Worm (Caenorhabditis elegans): ENCODE measurements around the gene srh-24.

srh-24 gene

DNA sequence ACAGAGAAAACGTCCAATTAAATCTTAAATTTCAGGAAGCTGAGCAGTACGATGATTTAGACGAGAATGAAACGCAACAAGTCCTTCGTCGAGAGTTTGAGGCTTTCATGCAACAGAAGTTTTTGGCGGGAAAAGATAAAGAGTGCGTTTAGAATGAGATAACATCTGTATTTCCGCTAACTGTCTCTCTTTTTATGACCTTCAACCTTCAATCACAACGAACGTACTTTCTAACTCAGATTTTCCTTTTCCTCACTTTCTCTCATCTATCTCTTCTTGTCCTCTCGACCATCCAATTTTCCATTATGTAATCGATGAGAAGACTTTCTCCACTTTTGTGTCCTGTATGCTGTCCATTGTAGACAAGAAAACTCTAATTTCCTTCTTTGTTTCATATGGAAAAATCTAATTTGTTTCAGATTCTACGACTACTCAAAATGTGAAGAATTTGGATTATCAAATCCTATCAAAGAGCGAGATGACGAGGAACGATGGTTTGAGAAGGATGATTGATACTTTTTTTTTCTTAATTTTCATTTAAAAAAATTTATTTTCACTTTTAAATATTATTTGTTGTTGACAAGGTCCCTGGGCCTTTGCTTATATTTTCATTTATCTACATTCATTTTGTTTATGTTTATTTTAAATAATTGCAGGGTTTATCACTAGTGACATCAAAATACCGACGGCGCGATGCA is 2.6 kb upstream of the srh-24 start, which contains the start of gene sao-1:
TSS of gene sao-1 (plus strand) at position 648 of the 698 bp plus-strand sequence.
- TF ChIP-seq him-1 (tag; optimal IDR thresholded peaks at IDR 0.05) = no peak
- no peak for TF ChIP-seq W03F9.2 (tag; optimal IDR thresholded peaks at IDR 0.05)
- no peak for TF ChIP-seq dao-5 (tag; optimal IDR thresholded peaks at IDR 0.05)

DNA sequence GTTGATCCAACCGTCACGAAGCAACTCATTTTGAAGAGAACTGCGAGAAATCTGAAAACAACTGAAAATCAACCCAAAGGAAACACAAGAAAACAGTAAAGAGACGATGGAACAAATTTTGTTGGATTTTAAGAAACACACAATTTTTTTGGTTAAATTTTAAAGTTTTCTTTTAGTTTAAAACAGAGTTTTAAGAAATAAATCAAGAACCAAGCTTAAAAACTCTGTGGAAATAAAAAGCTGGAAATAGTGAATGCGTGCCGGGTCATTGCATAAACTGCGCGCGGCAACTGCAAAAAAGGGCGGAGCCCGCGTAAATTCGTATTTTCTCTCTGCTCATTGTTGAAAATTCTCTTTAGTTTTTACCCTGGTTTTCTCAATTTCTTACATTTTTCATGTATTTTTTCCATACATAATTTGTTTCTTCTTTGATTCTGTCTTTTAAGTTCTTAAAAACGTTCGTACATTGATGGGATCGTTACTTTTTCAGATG is 1.2 kb upstream of the srh-24 start, which contains the start of the genes algn-13 and R10D12.13:
TSS of gene algn-13 (minus strand) at position 51 of the 493 bp plus-strand sequence.
TSS of gene R10D12.13 (plus strand) at position 491 of the 493 bp plus-strand sequence.
- TF ChIP-seq dao-5 (tag; optimal IDR thresholded peaks at IDR 0.05) (no peak), him-1 (tag; optimal IDR thresholded peaks at IDR 0.05) (no peak), W03F9.2 (tag; optimal IDR thresholded peaks at IDR 0.05) (peak; percentile 78)

DNA sequence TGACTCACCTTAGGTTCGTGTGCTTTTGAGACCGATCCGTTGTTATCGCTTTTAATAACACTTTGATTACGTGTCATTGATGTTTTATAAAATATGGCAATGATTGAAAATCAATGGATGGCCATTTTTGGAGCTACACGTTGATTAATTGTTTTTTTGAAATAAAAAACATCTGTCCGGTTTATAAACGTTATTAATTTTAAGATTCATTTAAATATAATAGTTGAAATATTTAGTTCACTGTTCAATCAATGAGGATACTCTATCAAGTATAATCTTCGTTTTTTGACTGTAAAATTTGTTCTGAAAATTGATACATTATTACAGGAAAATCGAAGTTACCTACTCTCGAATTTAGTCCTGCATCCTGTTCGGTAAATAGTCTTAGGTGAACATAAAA is 2.6 kb downstream of the srh-24 start, which contains the start of gene R10D12.10:
TSS of gene R10D12.10 (minus strand) at position 101 of the 400 bp plus-strand sequence.
- TF ChIP-seq him-1 (tag; optimal IDR thresholded peaks at IDR 0.05) = no peak
- no peak for TF ChIP-seq dao-5 (tag; optimal IDR thresholded peaks at IDR 0.05)
- no peak for TF ChIP-seq W03F9.2 (tag; optimal IDR thresholded peaks at IDR 0.05)

DNA sequence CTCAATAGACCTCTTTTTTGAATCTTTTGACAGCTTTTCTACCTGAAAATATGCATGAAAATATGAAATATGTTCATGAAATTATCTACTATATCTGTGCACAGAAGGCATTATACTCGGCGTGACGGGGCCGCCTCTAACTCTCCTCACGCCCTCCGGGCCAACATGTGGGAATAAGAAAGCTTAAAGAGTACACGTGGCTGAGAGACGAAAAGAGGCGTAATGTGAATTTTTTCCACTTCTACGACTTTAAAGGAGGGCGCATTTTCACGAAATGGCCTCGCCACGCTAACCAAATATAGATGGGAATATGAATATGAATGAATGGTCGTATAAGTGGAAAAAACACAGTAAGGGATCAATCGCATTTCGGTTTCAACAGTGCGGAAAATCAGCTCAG is 3.1 kb downstream of the srh-24 start:
- TF ChIP-seq W03F9.2 (tag; optimal IDR thresholded peaks at IDR 0.05) (no peak), him-1 (tag; optimal IDR thresholded peaks at IDR 0.05) (no peak), dao-5 (tag; optimal IDR thresholded peaks at IDR 0.05) (no peak)

DNA sequence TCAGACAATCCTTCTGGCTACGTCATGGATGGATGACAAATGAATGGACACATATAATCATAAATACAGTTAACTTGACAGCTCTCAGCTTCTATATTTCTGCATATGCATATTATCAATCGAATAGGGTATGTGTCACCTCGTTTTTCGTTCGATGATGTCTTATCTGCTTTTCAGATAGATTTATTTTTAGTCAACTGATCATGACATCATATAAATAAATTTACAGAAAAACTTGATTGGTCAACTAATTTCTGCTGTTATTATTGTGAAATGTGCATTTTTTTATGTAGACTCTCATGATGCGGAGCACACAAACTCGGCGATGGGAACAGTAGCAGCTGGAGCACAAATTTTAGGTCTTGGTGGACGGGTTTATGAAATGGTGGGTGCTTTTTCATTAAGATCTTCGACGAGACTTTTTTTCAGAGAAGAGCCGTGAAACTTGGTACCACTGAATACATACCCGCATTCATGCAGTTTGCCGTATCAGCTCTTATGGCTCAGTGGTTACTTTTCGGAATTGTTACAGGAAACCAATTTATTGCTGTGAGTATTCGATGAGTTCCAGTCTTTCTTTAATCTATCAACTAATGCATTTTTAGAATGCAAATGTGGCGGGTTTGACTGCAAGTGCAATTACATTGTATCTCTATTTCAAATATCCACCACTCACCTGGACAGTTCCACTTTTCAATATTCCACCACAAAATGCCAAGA is 5.3 kb downstream of the srh-24 start:
- no peak for TF ChIP-seq dao-5 (tag; optimal IDR thresholded peaks at IDR 0.05)
- no peak for TF ChIP-seq him-1 (tag; optimal IDR thresholded peaks at IDR 0.05)
- no peak for TF ChIP-seq W03F9.2 (tag; optimal IDR thresholded peaks at IDR 0.05)

DNA sequence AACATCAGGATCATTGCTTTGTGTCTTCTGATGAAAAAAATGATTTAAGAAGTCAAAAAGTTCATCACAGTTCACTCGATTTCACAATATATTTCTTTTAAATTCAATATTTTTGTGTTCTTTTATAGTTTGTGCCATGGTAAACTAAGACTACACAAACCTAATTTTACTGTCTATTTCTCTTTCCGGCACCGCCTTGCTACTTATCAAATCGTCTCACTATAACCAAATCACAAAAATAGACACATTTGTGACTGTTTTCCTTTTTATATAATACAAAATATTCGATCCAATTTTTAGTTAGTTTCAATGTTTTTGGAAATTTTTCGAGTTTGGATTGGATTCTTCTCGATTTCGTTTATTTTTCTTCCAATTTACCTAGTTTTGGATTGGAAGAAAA is 6.8 kb downstream of the srh-24 start, which contains the start of gene swt-6:
TSS of gene swt-6 (plus strand) at position 301 of the 400 bp plus-strand sequence.
- TF ChIP-seq him-1 (tag; optimal IDR thresholded peaks at IDR 0.05) (no peak), dao-5 (tag; optimal IDR thresholded peaks at IDR 0.05) (no peak), W03F9.2 (tag; optimal IDR thresholded peaks at IDR 0.05) (no peak)

DNA sequence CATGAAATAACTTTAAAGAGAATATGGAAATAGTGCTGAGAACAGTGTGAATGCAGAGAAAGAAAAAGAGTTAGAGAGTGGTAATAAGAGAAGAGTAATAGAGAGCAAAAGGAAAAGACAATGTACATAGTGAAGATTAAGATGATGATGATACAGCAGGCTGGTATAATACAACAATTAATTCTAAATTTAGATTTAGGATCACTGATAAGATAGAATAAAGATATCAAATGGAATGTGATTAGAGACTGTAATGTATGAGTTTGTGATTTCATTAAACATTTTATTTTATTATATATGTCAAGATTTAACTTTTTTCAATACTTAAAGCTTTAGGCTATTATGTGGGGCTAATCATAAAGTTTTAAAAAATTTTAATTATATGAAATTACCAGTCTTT is 7.6 kb downstream of the srh-24 start, which contains the start of gene R10D12.8:
TSS of gene R10D12.8 (minus strand) at position 101 of the 400 bp plus-strand sequence.
- TF ChIP-seq W03F9.2 (tag; optimal IDR thresholded peaks at IDR 0.05) (no peak), dao-5 (tag; optimal IDR thresholded peaks at IDR 0.05) (no peak), him-1 (tag; optimal IDR thresholded peaks at IDR 0.05) (no peak)

DNA sequence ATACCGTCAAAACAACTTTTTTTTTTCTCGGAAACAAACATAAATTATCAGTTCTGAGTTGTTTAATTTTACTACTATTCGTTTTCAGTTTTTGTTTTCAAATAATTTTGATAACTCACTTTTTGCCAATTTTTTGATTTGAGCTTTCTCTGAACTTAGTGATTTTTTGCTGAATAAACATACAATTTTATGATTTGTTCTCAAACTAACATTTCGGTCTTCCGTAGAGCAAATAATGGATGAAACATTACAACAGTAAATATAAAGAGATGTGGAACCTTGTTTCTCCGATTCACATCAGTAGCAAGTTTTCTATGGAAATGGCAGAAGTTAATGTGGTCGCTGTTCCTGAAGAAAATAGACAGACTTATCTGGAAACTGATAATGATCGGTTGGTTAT is 11.1 kb downstream of the srh-24 start, which contains the start of gene R10D12.7:
TSS of gene R10D12.7 (plus strand) at position 301 of the 400 bp plus-strand sequence.
- TF ChIP-seq W03F9.2 (tag; optimal IDR thresholded peaks at IDR 0.05) (no peak), him-1 (tag; optimal IDR thresholded peaks at IDR 0.05) (no peak), dao-5 (tag; optimal IDR thresholded peaks at IDR 0.05) (no peak)

DNA sequence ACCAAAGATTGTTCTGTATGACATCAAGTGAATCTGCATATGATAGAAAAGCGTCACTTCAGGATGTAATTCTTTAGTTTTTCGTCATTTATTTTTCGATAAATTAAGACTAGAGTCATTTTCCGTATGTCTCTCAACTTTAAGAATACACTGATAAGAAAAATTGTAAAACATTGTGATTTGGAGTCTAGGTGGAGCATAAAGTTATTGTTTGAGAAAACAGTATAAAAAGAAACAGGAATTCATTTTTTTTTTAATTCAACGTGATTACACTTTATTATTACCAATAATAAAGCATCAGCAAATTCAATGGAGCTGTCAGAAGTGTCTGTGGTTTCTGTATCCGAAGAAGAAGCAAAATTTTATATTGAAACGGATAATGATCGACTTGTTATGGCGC is 11.8 kb downstream of the srh-24 start, which contains the start of gene R10D12.6:
TSS of gene R10D12.6 (plus strand) at position 301 of the 400 bp plus-strand sequence.
- TF ChIP-seq dao-5 (tag; optimal IDR thresholded peaks at IDR 0.05) (no peak), W03F9.2 (tag; optimal IDR thresholded peaks at IDR 0.05) (no peak), him-1 (tag; optimal IDR thresholded peaks at IDR 0.05) (no peak)

DNA sequence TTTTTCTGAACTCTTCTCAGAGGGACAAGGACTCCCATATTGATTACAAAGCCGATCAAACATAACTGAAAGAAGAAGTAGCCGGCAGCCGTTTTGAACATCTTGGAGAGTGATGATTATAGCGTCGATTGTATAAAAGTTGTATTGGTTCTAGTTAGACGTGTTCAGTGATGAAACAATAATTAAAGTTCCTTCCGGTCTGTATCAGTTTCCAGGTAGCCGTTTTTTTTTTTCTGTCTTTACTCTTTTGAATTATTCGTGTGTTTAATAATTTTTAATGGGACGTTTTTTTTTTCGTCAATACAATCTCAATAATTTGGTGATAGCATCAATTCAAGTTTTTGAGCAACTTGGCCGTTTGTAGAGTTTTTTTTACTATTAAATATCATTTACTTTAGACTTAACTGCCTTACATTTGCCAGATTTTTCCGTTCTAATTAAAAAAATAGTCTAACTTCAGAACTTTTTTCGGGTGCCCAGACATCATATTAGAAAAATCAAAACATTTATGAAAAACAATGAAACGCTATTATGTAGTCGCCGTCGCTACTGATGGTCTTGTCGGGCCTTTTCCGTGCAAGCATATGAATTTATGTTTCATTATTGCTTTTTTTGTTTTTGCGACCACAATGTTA is 14.3 kb downstream of the srh-24 start, which contains the start of the genes srx-10 and clec-226:
TSS of gene srx-10 (minus strand) at position 101 of the 635 bp plus-strand sequence.
TSS of gene clec-226 (plus strand) at position 585 of the 635 bp plus-strand sequence.
- TF ChIP-seq W03F9.2 (tag; optimal IDR thresholded peaks at IDR 0.05) (no peak), dao-5 (tag; optimal IDR thresholded peaks at IDR 0.05) (no peak), him-1 (tag; optimal IDR thresholded peaks at IDR 0.05) (no peak)

DNA sequence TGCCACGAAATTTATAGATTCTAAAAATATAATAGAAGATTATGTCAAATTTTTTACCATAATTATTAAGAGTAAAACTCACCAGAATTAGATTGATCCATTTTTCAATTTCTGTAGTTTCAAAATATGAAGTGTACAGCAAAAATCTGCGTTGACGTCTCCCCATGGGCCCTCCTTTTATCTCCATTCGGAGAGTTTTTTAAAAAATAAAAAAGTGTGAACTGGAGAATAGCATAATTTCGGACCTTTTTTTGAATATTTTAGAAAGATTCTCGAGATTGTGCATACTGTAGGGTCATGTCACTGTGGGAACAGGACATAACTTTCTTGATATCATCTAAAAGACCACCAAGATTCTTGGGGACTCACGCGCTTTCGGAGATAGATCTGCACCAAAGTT is 18.7 kb downstream of the srh-24 start, which contains the start of gene dpr-1:
TSS of gene dpr-1 (minus strand) at position 101 of the 400 bp plus-strand sequence.
- no peak for TF ChIP-seq dao-5 (tag; optimal IDR thresholded peaks at IDR 0.05)
- TF ChIP-seq W03F9.2 (tag; optimal IDR thresholded peaks at IDR 0.05) = no peak
- TF ChIP-seq him-1 (tag; optimal IDR thresholded peaks at IDR 0.05) = no peak

DNA sequence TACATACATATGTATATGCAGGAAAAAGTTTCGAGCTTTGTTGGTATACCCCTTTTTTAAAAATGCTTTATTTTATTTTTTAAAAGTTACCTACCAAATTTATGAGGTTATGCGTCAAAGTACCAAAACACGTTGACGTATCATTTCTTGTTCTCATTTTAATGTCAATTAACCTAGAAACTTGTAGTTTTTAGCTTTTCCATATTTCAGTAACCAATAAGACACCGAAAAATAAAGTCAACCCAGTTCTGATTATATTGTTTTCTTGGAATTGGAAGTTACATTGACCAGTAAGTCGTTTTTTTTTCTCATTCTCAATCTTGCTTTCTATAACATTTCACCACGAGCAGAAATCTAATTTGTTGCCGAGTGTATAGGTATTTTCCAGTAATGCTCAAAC is 24.0 kb downstream of the srh-24 start, which contains the start of gene srw-145:
TSS of gene srw-145 (plus strand) at position 301 of the 400 bp plus-strand sequence.
- TF ChIP-seq him-1 (tag; optimal IDR thresholded peaks at IDR 0.05) (no peak), W03F9.2 (tag; optimal IDR thresholded peaks at IDR 0.05) (no peak), dao-5 (tag; optimal IDR thresholded peaks at IDR 0.05) (no peak)

DNA sequence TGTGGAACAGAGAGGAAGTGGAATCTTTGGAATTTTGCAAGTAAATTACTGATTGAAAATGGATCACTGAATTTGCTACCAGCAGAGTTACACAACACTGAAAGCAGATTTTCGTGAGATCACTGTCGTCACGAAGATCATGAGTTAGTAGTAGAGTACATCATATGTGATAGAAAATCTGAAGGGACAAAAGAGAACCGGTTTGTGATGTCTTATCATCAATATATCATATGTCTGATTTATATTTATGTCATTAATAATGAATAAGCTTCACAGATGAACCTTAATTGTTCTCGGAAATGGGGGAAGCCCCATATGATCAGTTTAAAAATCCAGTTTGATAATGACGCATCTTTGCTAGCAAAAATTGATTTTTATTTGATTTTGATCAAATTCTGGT is 24.8 kb downstream of the srh-24 start:
- no peak for TF ChIP-seq dao-5 (tag; optimal IDR thresholded peaks at IDR 0.05)
- TF ChIP-seq him-1 (tag; optimal IDR thresholded peaks at IDR 0.05) = no peak
- no peak for TF ChIP-seq W03F9.2 (tag; optimal IDR thresholded peaks at IDR 0.05)

All from whole organism, L4/young adult.